Worm (Caenorhabditis elegans): ENCODE data around the gene frpr-8.

frpr-8 gene

DNA sequence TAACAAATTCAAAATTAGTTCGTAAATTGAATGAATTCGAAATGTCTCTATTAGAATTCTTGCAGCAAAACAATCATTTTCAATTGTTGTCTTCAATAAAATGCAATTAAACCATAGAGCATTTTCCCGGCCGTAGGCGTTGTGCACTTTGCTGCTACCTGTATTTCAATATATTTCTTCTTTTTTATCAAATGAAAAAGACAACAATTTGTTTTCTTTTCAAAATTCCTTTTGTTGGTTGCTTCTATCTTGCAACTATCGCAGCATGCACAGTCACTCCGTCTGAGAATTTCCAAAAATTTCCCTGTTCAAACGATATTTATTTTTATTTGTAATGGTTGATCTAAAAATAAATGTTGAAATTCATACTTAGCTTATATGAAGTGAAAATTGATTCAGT lies 22.5 kb upstream of the frpr-8 start:
- TF ChIP-seq unc-62 (GFP tag; optimal IDR thresholded peaks at IDR 0.05 in 1 of 2) (peak in 1 of 2 experiments; percentile 93), unc-62 (tag; optimal IDR thresholded peaks at IDR 0.05) (no peak), ctbp-1 (GFP tag; IDR thresholded peaks at IDR 0.05) (no peak)

DNA sequence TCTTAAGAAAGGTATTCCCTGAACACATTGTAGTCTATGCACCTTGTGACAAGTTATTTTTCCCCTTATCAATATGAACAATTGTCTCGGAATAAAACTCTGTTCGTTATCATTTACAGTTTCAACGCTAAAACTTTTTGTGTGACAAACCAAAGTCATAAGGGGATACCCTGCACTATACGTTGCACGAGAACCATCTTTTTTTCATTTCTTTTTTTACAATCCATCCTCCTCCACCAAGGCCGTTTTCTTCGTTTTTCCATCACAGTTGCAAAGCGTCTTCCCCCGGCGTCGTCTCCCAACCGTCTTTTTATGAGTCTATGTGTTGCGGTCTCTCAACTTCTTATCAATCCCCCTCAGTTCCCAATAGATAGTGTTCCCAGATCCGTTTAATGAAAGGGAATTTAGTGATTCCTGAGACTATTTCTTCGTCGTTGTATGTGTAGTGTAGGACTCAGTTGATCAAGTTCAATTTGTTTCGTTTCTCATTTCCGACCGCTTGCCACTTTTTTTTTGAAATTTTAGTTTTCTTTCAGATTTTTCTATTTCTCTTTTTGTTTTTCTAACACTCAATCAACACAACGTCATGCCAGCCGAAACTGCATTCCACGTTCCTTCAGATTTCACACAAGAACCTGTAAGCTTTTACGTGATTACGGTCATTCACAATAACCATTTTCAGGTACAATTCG lies 21.4 kb upstream of the frpr-8 start:
- TF ChIP-seq mdl-1 (tag; optimal IDR thresholded peaks at IDR 0.05) (peak; percentile 63 to 88), daf-16 (GFP tag; optimal IDR thresholded peaks at IDR 0.05) (peak in 1 of 2 experiments; percentile 3), daf-16 (tag; optimal IDR thresholded peaks at IDR 0.05) (peak; percentile 69), sdz-12 (GFP tag; optimal IDR thresholded peaks at IDR 0.05) (no peak), dmd-6 (GFP tag; IDR thresholded peaks at IDR 0.05) (peak; percentile 95), madf-5 (GFP tag; IDR thresholded peaks at IDR 0.05) (no peak), nhr-102 (tag; optimal IDR thresholded peaks at IDR 0.05) (no peak), dve-1 (tag; optimal IDR thresholded peaks at IDR 0.05; ENCODE audit: insufficient read depth) (peak; percentile 64), ceh-62 (tag; optimal IDR thresholded peaks at IDR 0.05) (no peak), nhr-25 (tag; optimal IDR thresholded peaks at IDR 0.05; ENCODE audit: borderline replicate concordance, insufficient read depth) (peak; percentile 25), tag-97 (GFP tag; IDR thresholded peaks at IDR 0.05) (no peak), tra-1 (GFP tag; IDR thresholded peaks at IDR 0.05) (peak; percentile 81), ceh-20 (GFP tag; IDR thresholded peaks at IDR 0.05) (no peak), hif-1 (tag; optimal IDR thresholded peaks at IDR 0.05) (no peak), gei-8 (GFP tag; optimal IDR thresholded peaks at IDR 0.05) (peak; percentile 34), nhr-42 (GFP tag; IDR thresholded peaks at IDR 0.05) (0 out of 2 replicates have a peak, but pooled peaks have one; percentile 44), nhr-28 (tag; optimal IDR thresholded peaks at IDR 0.05) (peak; percentile 81), php-3 (GFP tag; IDR thresholded peaks at IDR 0.05) (peak; percentile 42; the same call in 1 of the 2 replicates), mxl-2 (GFP tag; conservative IDR thresholded peaks at IDR 0.05) (no peak), lin-29 (GFP tag; IDR thresholded peaks at IDR 0.05) (no peak), nhr-77 (tag; optimal IDR thresholded peaks at IDR 0.05) (peak; percentile 83), lin-13 (GFP tag; optimal IDR thresholded peaks at IDR 0.05) (no peak), skn-1 (tag; optimal IDR thresholded peaks at IDR 0.05) (no peak), Y75B8A.6 (GFP tag; IDR thresholded peaks at IDR 0.05) (no peak), hlh-11 (tag; optimal IDR thresholded peaks at IDR 0.05) (peak; percentile 81), hlh-30 (tag; optimal IDR thresholded peaks at IDR 0.05; ENCODE audit: insufficient read depth) (peak; percentile 93), mep-1 (tag; optimal IDR thresholded peaks at IDR 0.05) (peak; percentile 54), nhr-48 (tag; optimal IDR thresholded peaks at IDR 0.05) (peak; percentile 86), mxl-3 (GFP tag; optimal IDR thresholded peaks at IDR 0.05) (peak; percentile 23), pqm-1 (tag; optimal IDR thresholded peaks at IDR 0.05) (peak; percentile 63), ctbp-1 (GFP tag; IDR thresholded peaks at IDR 0.05) (no peak), aha-1 (tag) (peak; percentile 90), F44E2.7 (GFP tag; IDR thresholded peaks at IDR 0.05) (no peak)

DNA sequence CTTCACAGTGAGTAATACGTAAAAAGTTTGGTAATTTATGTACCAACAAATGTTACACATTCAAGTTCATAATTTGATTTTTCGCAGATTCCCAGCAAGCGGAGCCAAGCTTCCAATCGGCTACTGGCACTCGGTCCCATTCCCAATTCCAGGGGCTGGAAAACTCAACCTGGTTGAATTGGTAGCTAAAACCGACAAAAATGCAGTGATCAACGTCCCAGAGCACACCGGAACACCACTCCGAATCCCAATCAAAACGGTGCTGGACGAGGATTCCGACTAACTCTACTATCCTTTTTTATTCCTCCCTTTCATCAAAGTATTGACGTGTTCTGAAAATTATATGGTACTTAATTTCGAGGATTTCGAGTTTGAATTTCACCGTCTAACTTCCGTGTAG lies 20.3 kb upstream of the frpr-8 start:
- peak in 1 of 2 experiments; percentile 96 for TF ChIP-seq unc-62 (GFP tag; optimal IDR thresholded peaks at IDR 0.05 in 1 of 2)
- TF ChIP-seq unc-62 (tag; optimal IDR thresholded peaks at IDR 0.05): no peak
- no peak for TF ChIP-seq madf-5 (GFP tag; IDR thresholded peaks at IDR 0.05)

DNA sequence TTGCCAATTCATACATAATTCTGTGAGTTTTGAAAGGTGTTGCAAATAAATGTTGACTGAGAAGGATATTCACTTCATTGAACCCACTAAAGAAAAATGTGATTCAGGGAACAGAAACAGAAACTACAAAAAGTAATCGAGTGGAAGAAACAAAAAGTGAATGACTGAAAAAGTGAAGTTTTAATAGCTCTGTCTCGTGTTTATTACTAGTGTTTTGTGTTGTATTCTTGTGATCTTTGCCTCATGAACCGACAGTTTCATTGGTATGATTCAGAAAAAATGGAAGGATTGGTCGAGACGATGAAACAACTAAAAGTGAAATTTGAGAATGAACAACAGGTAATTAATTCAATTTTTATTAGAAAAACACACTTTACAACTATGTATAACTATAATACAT lies 19.7 kb upstream of the frpr-8 start:
- TF ChIP-seq mxl-3 (GFP tag; optimal IDR thresholded peaks at IDR 0.05): no peak
- TF ChIP-seq nhr-28 (tag; optimal IDR thresholded peaks at IDR 0.05): peak; percentile 58
- peak in 1 of 2 experiments; percentile 37 for TF ChIP-seq unc-62 (GFP tag; optimal IDR thresholded peaks at IDR 0.05 in 1 of 2)
- no peak for TF ChIP-seq unc-62 (tag; optimal IDR thresholded peaks at IDR 0.05)
- TF ChIP-seq duxl-1 (tag; optimal IDR thresholded peaks at IDR 0.05; ENCODE audit: poor library complexity): no peak
- no peak for TF ChIP-seq daf-8 (GFP tag; IDR thresholded peaks at IDR 0.05)
- TF ChIP-seq mes-2 (tag; optimal IDR thresholded peaks at IDR 0.05; ENCODE audit: poor library complexity, severe bottlenecking): no peak
- TF ChIP-seq lin-15B (tag; optimal IDR thresholded peaks at IDR 0.05): no peak
- no peak for TF ChIP-seq fos-1 (tag; optimal IDR thresholded peaks at IDR 0.05)
- no peak for TF ChIP-seq dmd-8 (GFP tag; IDR thresholded peaks at IDR 0.05)
- no peak for TF ChIP-seq mdt-29 (GFP tag; IDR thresholded peaks at IDR 0.05)
- no peak for TF ChIP-seq nhr-10 (tag; optimal IDR thresholded peaks at IDR 0.05)
- TF ChIP-seq ZK546.5 (tag; optimal IDR thresholded peaks at IDR 0.05): no peak
- no peak for TF ChIP-seq ceh-32 (tag; optimal IDR thresholded peaks at IDR 0.05; ENCODE audit: poor library complexity)
- TF ChIP-seq madf-5 (GFP tag; IDR thresholded peaks at IDR 0.05): no peak
- TF ChIP-seq ztf-7 (tag; optimal IDR thresholded peaks at IDR 0.05): no peak
- TF ChIP-seq hif-1 (tag; optimal IDR thresholded peaks at IDR 0.05): no peak
